Worm (Caenorhabditis elegans) whole organism, late embryonic: ENCODE results near the gene T07D3.2.

ENCODE experiments used
- Y22D7AL.16 ChIP-seq: sonication (generic microtip); optimal IDR thresholded peaks from 2 replicates; lab custom pipeline; 2016; ENCODE audit warnings: missing genetic modification characterization, missing compliant biosample characterization
- ama-1 ChIP-seq: fragments of 150-350 bp; optimal IDR thresholded peaks from 2 replicates; lab custom pipeline; 2014
- fkh-6 ChIP-seq: sonication (generic microtip); optimal IDR thresholded peaks from 2 replicates; lab custom pipeline; 2016; ENCODE audit warnings: missing genetic modification characterization, missing compliant biosample characterization
- hlh-15 ChIP-seq: sonication (generic microtip); optimal IDR thresholded peaks from 2 replicates; lab custom pipeline; 2016; ENCODE audit warnings: missing genetic modification characterization, missing compliant biosample characterization
- hlh-6 ChIP-seq: sonication (generic microtip); optimal IDR thresholded peaks from 2 replicates; lab custom pipeline; 2016; ENCODE audit warnings: missing genotype, missing genetic modification characterization, missing compliant biosample characterization
- nhr-232 ChIP-seq: sonication (generic microtip); optimal IDR thresholded peaks from 2 replicates; lab custom pipeline; 2016; ENCODE audit warnings: missing genetic modification characterization, missing compliant biosample characterization
- pag-3 ChIP-seq: sonication (generic microtip); optimal IDR thresholded peaks from 2 replicates; lab custom pipeline; 2016; ENCODE audit warnings: missing compliant biosample characterization, missing genetic modification characterization, borderline replicate concordance
- tbx-7 ChIP-seq: sonication (generic microtip); optimal IDR thresholded peaks from 2 replicates; lab custom pipeline; 2016; ENCODE audit warnings: missing genotype, missing genetic modification characterization, missing compliant biosample characterization

DNA sequence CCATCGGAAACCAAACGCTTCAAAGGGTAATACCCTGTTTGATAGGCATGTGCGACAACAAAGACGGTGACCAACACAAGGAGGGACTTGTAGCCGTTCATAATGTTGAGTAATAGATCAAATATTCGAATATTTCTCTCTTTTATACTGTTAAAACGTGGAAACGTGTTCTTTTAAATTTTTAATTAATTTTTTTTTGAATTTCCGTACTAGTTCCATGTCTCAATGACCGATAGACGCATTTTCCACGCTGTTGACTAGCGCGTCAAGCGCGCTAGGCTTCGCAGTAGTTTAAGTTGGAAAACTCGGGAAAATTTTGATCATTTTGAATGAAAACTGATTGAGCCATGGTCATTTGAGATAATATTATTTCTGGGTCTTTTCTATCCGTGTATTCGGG, 34.9 kb upstream of the T07D3.2 start, which contains the start of gene Y46B2A.3:
- TF ChIP-seq Y22D7AL.16 (no peak), ama-1 (lab: Kevin White, UChicago) (no peak), hlh-15 (tag; lab: Kevin White, UChicago) (no peak), nhr-232 (no peak), pag-3 (tag; lab: Kevin White, UChicago) (no peak), tbx-7 (no peak), fkh-6 (no peak), hlh-6 (tag; lab: Kevin White, UChicago) (no peak)
